Worm (Caenorhabditis elegans) whole organism, midembryonic: Measurements from ENCODE around the gene sri-2.

ENCODE experiments used
- T22C8.4 ChIP-seq: fragments of 200-800 bp; sonication (Bioruptor generic); IDR thresholded peaks from 2 replicates; pipeline ENCODE4 v1.3.6; 2022; ENCODE audit warnings: missing genetic modification characterization, missing compliant biosample characterization
- tab-1 ChIP-seq: fragments of 200-800 bp; sonication (Bioruptor generic); IDR thresholded peaks from 2 replicates; pipeline ENCODE4 v1.3.6; 2022; ENCODE audit warnings: missing genetic modification characterization, missing compliant biosample characterization

DNA sequence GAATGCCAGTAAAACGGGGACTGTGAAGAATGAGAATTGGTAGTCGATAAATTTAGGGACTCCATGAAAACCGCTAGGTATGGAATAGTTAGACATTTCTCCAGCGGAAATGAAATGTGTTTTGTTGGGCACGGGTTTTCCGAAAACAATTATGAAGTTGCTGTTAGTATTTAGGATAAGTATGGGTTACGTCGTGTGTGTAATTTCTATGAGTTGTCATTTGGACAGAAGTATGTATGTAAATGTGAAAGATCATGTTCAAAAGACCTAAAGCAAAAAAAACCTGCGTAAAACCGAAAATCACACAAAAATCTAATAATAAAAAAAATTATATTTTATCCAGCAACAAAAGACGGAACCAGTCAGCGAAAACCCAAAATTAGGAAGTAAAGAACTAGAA, 7.5 kb upstream of the sri-2 start, which contains the start of gene sru-23:
- no peak for TF ChIP-seq T22C8.4 (GFP tag; lab: Robert Waterston, UW)
- no peak for TF ChIP-seq tab-1 (GFP tag; lab: Robert Waterston, UW)
